Worm (Caenorhabditis elegans): ENCODE results near the gene C16C4.18.
"Not testable (repeated sequence)": the region's sequence is repeated elsewhere in the genome, so short reads cannot be mapped to it uniquely, and the experiment has no call there.

C16C4.18 gene

ce11 chrII:1862334-1862733 lies 1.2 kb upstream of the C16C4.18 start, which contains the start of gene fbxb-98:
Gene fbxb-98, plus strand, starts transcription at chrII:1862634.
- TF ChIP-seq C38D4.7 (GFP tag; optimal IDR thresholded peaks at IDR 0.05); ceh-6 (GFP tag; optimal IDR thresholded peaks at IDR 0.05); hlh-8 (tag; optimal IDR thresholded peaks at IDR 0.05): not testable (repeated sequence)

ce11 chrII:1854094-1854493 lies 7.0 kb downstream of the C16C4.18 start, which contains the start of gene fbxb-95:
Gene fbxb-95, plus strand, starts transcription at chrII:1854394.
- not testable (repeated sequence) for TF ChIP-seq pha-4, pros-1, ceh-18 (tag; optimal IDR thresholded peaks at IDR 0.05)

ce11 chrII:1852503-1852902 lies 8.6 kb downstream of the C16C4.18 start, which contains the start of gene C52E2.2:
Gene C52E2.2, plus strand, starts transcription at chrII:1852803.
- TF ChIP-seq ama-1 (optimal IDR thresholded peaks at IDR 0.05) (no peak), ceh-6 (GFP tag; optimal IDR thresholded peaks at IDR 0.05) (no peak), fax-1 (tag; optimal IDR thresholded peaks at IDR 0.05) (no peak), ceh-31 (tag; optimal IDR thresholded peaks at IDR 0.05) (no peak), ttx-3 (tag; optimal IDR thresholded peaks at IDR 0.05) (no peak), dmd-4 (tag; optimal IDR thresholded peaks at IDR 0.05; ENCODE audit: borderline replicate concordance) (no peak), ceh-19 (GFP tag; optimal IDR thresholded peaks at IDR 0.05) (no peak), Y22D7AL.16 (tag; optimal IDR thresholded peaks at IDR 0.05) (no peak), ceh-34 (tag; optimal IDR thresholded peaks at IDR 0.05) (no peak), K09A11.1 (tag; optimal IDR thresholded peaks at IDR 0.05; ENCODE audit: insufficient read depth) (no peak), K02D7.2 (tag; optimal IDR thresholded peaks at IDR 0.05) (no peak), ets-4 (tag; optimal IDR thresholded peaks at IDR 0.05) (no peak), ceh-45 (GFP tag; IDR thresholded peaks at IDR 0.05) (no peak), ceh-14 (tag; optimal IDR thresholded peaks at IDR 0.05) (no peak), pros-1 (tag; optimal IDR thresholded peaks at IDR 0.05) (no peak), pha-4 (tag; optimal IDR thresholded peaks at IDR 0.05) (no peak), hlh-15 (tag; optimal IDR thresholded peaks at IDR 0.05) (no peak), lim-6 (tag; optimal IDR thresholded peaks at IDR 0.05) (no peak), pag-3 (tag; optimal IDR thresholded peaks at IDR 0.05; ENCODE audit: borderline replicate concordance) (no peak)

ce11 chrII:1851716-1852115 lies 9.4 kb downstream of the C16C4.18 start:
- TF ChIP-seq pqm-1 (tag; optimal IDR thresholded peaks at IDR 0.05) (peak; percentile 79), unc-3 (GFP tag; conservative IDR thresholded peaks at IDR 0.05) (no peak), unc-3 (tag; optimal IDR thresholded peaks at IDR 0.05) (no peak), dve-1 (tag; optimal IDR thresholded peaks at IDR 0.05) (no peak), elt-2 (tag; optimal IDR thresholded peaks at IDR 0.05) (peak; percentile 99)

ce11 chrII:1850840-1851294 lies 10.3 kb downstream of the C16C4.18 start, which contains the start of gene C52E2.3:
Gene C52E2.3, plus strand, starts transcription at chrII:1851244.
- TF ChIP-seq elt-2 (tag; optimal IDR thresholded peaks at IDR 0.05), result peak; percentile 89
- TF ChIP-seq tbx-2 (tag; optimal IDR thresholded peaks at IDR 0.05), result no peak
- TF ChIP-seq ets-4 (tag; optimal IDR thresholded peaks at IDR 0.05), result no peak

- TF ChIP-seq nhr-11 (tag; optimal IDR thresholded peaks at IDR 0.05) (no peak), nfya-1 (tag; optimal IDR thresholded peaks at IDR 0.05) (no peak), ceh-24 (tag; optimal IDR thresholded peaks at IDR 0.05) (no peak), fkh-10 (GFP tag; optimal IDR thresholded peaks at IDR 0.05) (no peak), hlh-30 (tag; optimal IDR thresholded peaks at IDR 0.05; ENCODE audit: insufficient read depth) (no peak), sox-4 (tag; optimal IDR thresholded peaks at IDR 0.05) (no peak), ceh-14 (tag; optimal IDR thresholded peaks at IDR 0.05) (no peak), ceh-30 (tag; optimal IDR thresholded peaks at IDR 0.05) (no peak), sox-2 (GFP tag; IDR thresholded peaks at IDR 0.05) (no peak), ceh-6 (GFP tag; optimal IDR thresholded peaks at IDR 0.05) (no peak)
Measured at ce11 chrII:1850299-1850698, 10.8 kb downstream of the C16C4.18 start, which contains the start of gene fbxb-96. Gene fbxb-96, minus strand, starts transcription at chrII:1850399.

All from whole organism, late embryonic.